Worm (Caenorhabditis elegans): ENCODE data around the gene F35B3.4.
A peak's percentile ranks its signal among the peaks of the same experiment; 100 is the strongest.

- TF ChIP-seq elt-3 (tag; optimal IDR thresholded peaks at IDR 0.05) (no peak), fos-1 (tag; optimal IDR thresholded peaks at IDR 0.05) (no peak), unc-62 (GFP tag; optimal IDR thresholded peaks at IDR 0.05) (no peak), lin-39 (tag; optimal IDR thresholded peaks at IDR 0.05) (no peak), lir-3 (tag; optimal IDR thresholded peaks at IDR 0.05; ENCODE audit: poor library complexity) (no peak), nhr-76 (tag; optimal IDR thresholded peaks at IDR 0.05) (no peak), egl-13 (tag; optimal IDR thresholded peaks at IDR 0.05) (no peak), lsy-2 (tag; optimal IDR thresholded peaks at IDR 0.05) (peak in 1 of 2 experiments; percentile 6), C16A3.4 (tag; optimal IDR thresholded peaks at IDR 0.05) (no peak), dpl-1 (GFP tag; optimal IDR thresholded peaks at IDR 0.05) (no peak), isw-1 (GFP tag; IDR thresholded peaks at IDR 0.05) (no peak), ama-1 (optimal IDR thresholded peaks at IDR 0.05) (no peak), ztf-11 (tag; optimal IDR thresholded peaks at IDR 0.05) (no peak)
These were observed 21.8 kb downstream of the F35B3.4 start for ce11 chrX:16998981-16999380.
